Fruit fly (Drosophila melanogaster): Measurements from ENCODE around the gene CG4073.

CG4073 gene

dm6 chr3R:10664942-10665341, 49.7 kb upstream of the CG4073 start (continued):
- no peak for TF ChIP-seq CG13123 (GFP tag; optimal IDR thresholded peaks at IDR 0.05)
- TF ChIP-seq Xrp1 (GFP tag; IDR thresholded peaks at IDR 0.05) = peak; percentile 75
- TF ChIP-seq B-H1 (GFP tag; IDR thresholded peaks at IDR 0.05) = no peak; the same call in 2 of the 3 replicates
- no peak for TF ChIP-seq lmd (GFP tag; IDR thresholded peaks at IDR 0.05)
- peak; percentile 15 for TF ChIP-seq CG6765 (GFP tag; optimal IDR thresholded peaks at IDR 0.05)
- TF ChIP-seq sd (tag; optimal IDR thresholded peaks at IDR 0.05) = peak; percentile 50
- no peak for TF ChIP-seq Bdp1 (GFP tag; optimal IDR thresholded peaks at IDR 0.05)
- TF ChIP-seq CG6813 (GFP tag; optimal IDR thresholded peaks at IDR 0.05) = peak; percentile 80
- peak; percentile 71 for TF ChIP-seq CG5245 (GFP tag; optimal IDR thresholded peaks at IDR 0.05)
- peak; percentile 47; the same call in 1 of the 3 replicates for TF ChIP-seq croc (GFP tag; conservative IDR thresholded peaks at IDR 0.05)
- no peak for TF ChIP-seq trh (GFP tag; optimal IDR thresholded peaks at IDR 0.05)
- no peak for TF ChIP-seq dimm (GFP tag; IDR thresholded peaks at IDR 0.05)
- peak; percentile 90 for TF ChIP-seq phol (tag; optimal IDR thresholded peaks at IDR 0.05)
- peak; percentile 46 for TF ChIP-seq ewg (GFP tag; optimal IDR thresholded peaks at IDR 0.05)
- TF ChIP-seq ken (GFP tag; IDR thresholded peaks at IDR 0.05) = peak; percentile 19; the same call in 1 of the 3 replicates
- no peak for TF ChIP-seq CG15011 (GFP tag; optimal IDR thresholded peaks at IDR 0.05)
- TF ChIP-seq Oli (tag; optimal IDR thresholded peaks at IDR 0.05) = peak; percentile 30
- TF ChIP-seq al (GFP tag; IDR thresholded peaks at IDR 0.05) = no peak
- peak; percentile 58 for TF ChIP-seq Meics (GFP tag; optimal IDR thresholded peaks at IDR 0.05)
- TF ChIP-seq gem (tag; optimal IDR thresholded peaks at IDR 0.05) = no peak
- peak; percentile 75 for TF ChIP-seq CG2875 (GFP tag; optimal IDR thresholded peaks at IDR 0.05)
- no peak for TF ChIP-seq CG12942 (GFP tag; optimal IDR thresholded peaks at IDR 0.05)
- TF ChIP-seq CG7357 (GFP tag; IDR thresholded peaks at IDR 0.05) = no peak
- TF ChIP-seq Rx (GFP tag; IDR thresholded peaks at IDR 0.05) = no peak
- TF ChIP-seq MBD-R2 (GFP tag; IDR thresholded peaks at IDR 0.05) = no peak; the same call in 1 of the 2 replicates
- peak; percentile 100 for TF ChIP-seq Nf-YC (tag; optimal IDR thresholded peaks at IDR 0.05)
- peak; percentile 27 for TF ChIP-seq Six4 (GFP tag; optimal IDR thresholded peaks at IDR 0.05)
- no peak for TF ChIP-seq Dll (GFP tag; IDR thresholded peaks at IDR 0.05; ENCODE audit: partially characterized antibody)
- TF ChIP-seq CG12299 (tag; optimal IDR thresholded peaks at IDR 0.05) = no peak
- TF ChIP-seq cwo (GFP tag; optimal IDR thresholded peaks at IDR 0.05) = peak; percentile 23
- no peak for TF ChIP-seq bab2 (GFP tag; optimal IDR thresholded peaks at IDR 0.05)
- peak; percentile 29 for TF ChIP-seq nmo (GFP tag; optimal IDR thresholded peaks at IDR 0.05)
- no peak for TF ChIP-seq Hr78 (GFP tag; optimal IDR thresholded peaks at IDR 0.05)
- TF ChIP-seq gcm (GFP tag; optimal IDR thresholded peaks at IDR 0.05) = peak; percentile 57
- peak; percentile 31 for TF ChIP-seq sima (GFP tag; optimal IDR thresholded peaks at IDR 0.05)
- TF ChIP-seq CG18262 (tag; optimal IDR thresholded peaks at IDR 0.05) = peak; percentile 61
- TF ChIP-seq CG12659 (GFP tag; optimal IDR thresholded peaks at IDR 0.05) = no peak
- TF ChIP-seq CG11560 (tag; IDR thresholded peaks at IDR 0.05) = no peak
- TF ChIP-seq kay (GFP tag; optimal IDR thresholded peaks at IDR 0.05) = no peak
- TF ChIP-seq bcd (GFP tag; optimal IDR thresholded peaks at IDR 0.05) = peak; percentile 38
- TF ChIP-seq nerfin-1 (tag; optimal IDR thresholded peaks at IDR 0.05) = peak; percentile 62
- TF ChIP-seq insv (GFP tag; optimal IDR thresholded peaks at IDR 0.05) = no peak
- TF ChIP-seq CG8089 (GFP tag; optimal IDR thresholded peaks at IDR 0.05) = peak; percentile 48
- TF ChIP-seq Dp (GFP tag; optimal IDR thresholded peaks at IDR 0.05) = no peak
- no peak for TF ChIP-seq CG16779 (GFP tag; IDR thresholded peaks at IDR 0.05)
- TF ChIP-seq run (tag; optimal IDR thresholded peaks at IDR 0.05) = peak; percentile 16
- TF ChIP-seq shn (GFP tag; optimal IDR thresholded peaks at IDR 0.05) = peak; percentile 40
- no peak for TF ChIP-seq Lim3 (GFP tag; IDR thresholded peaks at IDR 0.05)
- peak; percentile 85 for TF ChIP-seq HLHmδ (GFP tag; optimal IDR thresholded peaks at IDR 0.05)
- TF ChIP-seq kah (GFP tag; optimal IDR thresholded peaks at IDR 0.05) = peak; percentile 61
- TF ChIP-seq CG3726 (GFP tag; IDR thresholded peaks at IDR 0.05) = no peak
